Worm (Caenorhabditis elegans) whole organism, young adult: ENCODE data around the gene sut-2.
A peak's percentile ranks its signal among the peaks of the same experiment; 100 is the strongest.

Source experiments
- C06A6.2 ChIP-seq: fragments of 200-800 bp; sonication (Bioruptor generic); conservative IDR thresholded peaks from 2 replicates; pipeline ENCODE4 v1.3.6; 2022; ENCODE audit warnings: missing genetic modification characterization, missing compliant biosample characterization
- C17E4.6 ChIP-seq: fragments of 200-800 bp; sonication (Bioruptor generic); IDR thresholded peaks from 2 replicates; pipeline ENCODE4 v1.3.6; 2022; ENCODE audit warnings: missing genetic modification reagents, missing genetic modification characterization, missing compliant biosample characterization
- F22D6.2 ChIP-seq: sonication (generic microtip); optimal IDR thresholded peaks from 2 replicates; lab custom pipeline; 2016; ENCODE audit warnings: mild to moderate bottlenecking, missing genetic modification characterization, missing compliant biosample characterization
- F23B12.7 ChIP-seq: sonication (generic microtip); optimal IDR thresholded peaks from 2 replicates; lab custom pipeline; 2017; ENCODE audit warnings: missing genetic modification characterization, mild to moderate bottlenecking, missing compliant biosample characterization, antibody characterized with exemption, moderate library complexity; ENCODE audit not compliant: insufficient read depth
- F33H1.4 ChIP-seq: fragments of 200-800 bp; sonication (Bioruptor generic); IDR thresholded peaks from 2 replicates; pipeline ENCODE4 v1.3.6; 2022; ENCODE audit warnings: missing genetic modification reagents, missing genetic modification characterization, missing compliant biosample characterization
- F39B2.1 ChIP-seq: fragments of 200-800 bp; sonication (Bioruptor generic); IDR thresholded peaks from 2 replicates; pipeline ENCODE4 v1.3.6; 2022; ENCODE audit warnings: missing genetic modification reagents, missing genetic modification characterization, missing compliant biosample characterization
- F49E8.2 ChIP-seq: sonication (generic microtip); optimal IDR thresholded peaks from 3 replicates; lab custom pipeline; 2017; ENCODE audit warnings: missing genetic modification characterization, mild to moderate bottlenecking, missing compliant biosample characterization, antibody characterized with exemption, moderate library complexity; ENCODE audit not compliant: insufficient read depth
- F57A8.1 ChIP-seq: fragments of 200-800 bp; sonication (Bioruptor generic); optimal IDR thresholded peaks from 2 replicates; lab custom pipeline; 2018; ENCODE audit warnings: mild to moderate bottlenecking, missing genetic modification characterization, moderate library complexity, missing compliant biosample characterization
- T07F8.4 ChIP-seq: sonication (generic microtip); optimal IDR thresholded peaks from 2 replicates; lab custom pipeline; 2016; ENCODE audit warnings: mild to moderate bottlenecking, missing genetic modification characterization, moderate library complexity, missing compliant biosample characterization
- T26A5.8 ChIP-seq: sonication (generic microtip); optimal IDR thresholded peaks from 2 replicates; lab custom pipeline; 2016; ENCODE audit warnings: missing genetic modification characterization, missing compliant biosample characterization
- Y53F4B.3 ChIP-seq: fragments of 200-800 bp; sonication (Bioruptor generic); IDR thresholded peaks from 2 replicates; pipeline ENCODE4 v1.3.6; 2022; ENCODE audit warnings: missing genetic modification reagents, missing genetic modification characterization, missing compliant biosample characterization
- Y79H2A.3 ChIP-seq: fragments of 200-800 bp; sonication (Bioruptor generic); conservative IDR thresholded peaks from 2 replicates; pipeline ENCODE4 v1.3.6; 2022; ENCODE audit warnings: missing genetic modification reagents, missing genetic modification characterization, missing compliant biosample characterization
- aptf-2 ChIP-seq: fragments of 200-800 bp; sonication (Bioruptor generic); conservative IDR thresholded peaks from 2 replicates; pipeline ENCODE4 v1.3.6; 2022; ENCODE audit warnings: missing genetic modification reagents, missing genetic modification characterization, missing compliant biosample characterization
- attf-6 ChIP-seq: fragments of 200-800 bp; sonication (Bioruptor generic); IDR thresholded peaks from 2 replicates; pipeline ENCODE4 v1.3.6; 2022; ENCODE audit warnings: missing genetic modification reagents, missing genetic modification characterization, missing compliant biosample characterization
- bed-2 ChIP-seq: fragments of 200-800 bp; sonication (Bioruptor generic); IDR thresholded peaks from 2 replicates; pipeline ENCODE4 v1.3.6; 2022; ENCODE audit warnings: missing genetic modification reagents, missing genetic modification characterization, missing compliant biosample characterization
- ceh-27 ChIP-seq: fragments of 200-800 bp; sonication (Bioruptor generic); optimal IDR thresholded peaks from 2 replicates; lab custom pipeline; 2018; ENCODE audit warnings: mild to moderate bottlenecking, missing genetic modification characterization, moderate library complexity, missing compliant biosample characterization
- ceh-91 ChIP-seq: fragments of 200-800 bp; sonication (Bioruptor generic); IDR thresholded peaks from 2 replicates; pipeline ENCODE4 v1.3.6; 2022; ENCODE audit warnings: missing genetic modification reagents, missing genetic modification characterization, missing compliant biosample characterization
- dox-1 ChIP-seq: fragments of 200-800 bp; sonication (Bioruptor generic); IDR thresholded peaks from 2 replicates; pipeline ENCODE4 v1.3.6; 2022; ENCODE audit warnings: missing genetic modification reagents, missing genetic modification characterization, missing compliant biosample characterization
- egl-44 ChIP-seq: fragments of 200-800 bp; sonication (Bioruptor generic); IDR thresholded peaks from 2 replicates; pipeline ENCODE4 v1.3.6; 2022; ENCODE audit warnings: missing genetic modification reagents, missing genetic modification characterization, missing compliant biosample characterization
- egrh-3 ChIP-seq: fragments of 200-800 bp; sonication (Bioruptor generic); IDR thresholded peaks from 2 replicates; pipeline ENCODE4 v1.3.6; 2022; ENCODE audit warnings: missing genetic modification reagents, missing genetic modification characterization, missing compliant biosample characterization
- ets-4 ChIP-seq: fragments of 200-800 bp; sonication (Bioruptor generic); optimal IDR thresholded peaks from 2 replicates; lab custom pipeline; 2018; ENCODE audit warnings: mild to moderate bottlenecking, missing genetic modification characterization, missing compliant biosample characterization
- him-1 ChIP-seq: sonication (generic microtip); optimal IDR thresholded peaks from 2 replicates; lab custom pipeline; 2016; ENCODE audit warnings: missing genotype, missing genetic modification reagents, missing genetic modification characterization, missing compliant biosample characterization
- hlh-26 ChIP-seq: fragments of 200-800 bp; sonication (Bioruptor generic); conservative IDR thresholded peaks from 2 replicates; pipeline ENCODE4 v1.3.6; 2022; ENCODE audit warnings: missing genetic modification reagents, missing genetic modification characterization, missing compliant biosample characterization
- hmg-1.2 ChIP-seq: fragments of 200-800 bp; sonication (Bioruptor generic); IDR thresholded peaks from 2 replicates; pipeline ENCODE4 v1.3.6; 2022; ENCODE audit warnings: missing genetic modification reagents, missing genetic modification characterization, missing compliant biosample characterization
- hsf-1 ChIP-seq: fragments of 200-800 bp; sonication (Bioruptor generic); IDR thresholded peaks from 2 replicates; pipeline ENCODE4 v1.3.6; 2022; ENCODE audit warnings: missing genetic modification reagents, missing genetic modification characterization, missing compliant biosample characterization
- let-526 ChIP-seq: fragments of 200-800 bp; sonication (Bioruptor generic); IDR thresholded peaks from 2 replicates; pipeline ENCODE4 v1.3.6; 2022; ENCODE audit warnings: missing genetic modification reagents, missing genetic modification characterization, missing compliant biosample characterization
- lsy-27 ChIP-seq: sonication (generic microtip); optimal IDR thresholded peaks from 2 replicates; lab custom pipeline; 2017; ENCODE audit warnings: missing genetic modification characterization, mild to moderate bottlenecking, missing compliant biosample characterization, antibody characterized with exemption, missing genotype, borderline replicate concordance; ENCODE audit not compliant: insufficient read depth
- mcd-1 ChIP-seq: fragments of 200-800 bp; sonication (Bioruptor generic); IDR thresholded peaks from 2 replicates; pipeline ENCODE4 v1.3.6; 2022; ENCODE audit warnings: missing genetic modification reagents, missing genetic modification characterization, missing compliant biosample characterization
- mes-4 ChIP-seq: sonication (generic microtip); optimal IDR thresholded peaks from 2 replicates; lab custom pipeline; 2016; ENCODE audit warnings: missing genotype, missing genetic modification characterization, missing compliant biosample characterization
- mxl-1 ChIP-seq: sonication (generic microtip); optimal IDR thresholded peaks from 2 replicates; lab custom pipeline; 2016; ENCODE audit warnings: missing genetic modification characterization, missing compliant biosample characterization
- nfyb-1 ChIP-seq: fragments of 200-800 bp; sonication (Bioruptor generic); IDR thresholded peaks from 2 replicates; pipeline ENCODE4 v1.3.6; 2022; ENCODE audit warnings: missing genetic modification reagents, missing genetic modification characterization, missing compliant biosample characterization
- nhr-90 ChIP-seq: sonication (generic microtip); optimal IDR thresholded peaks from 2 replicates; lab custom pipeline; 2016; ENCODE audit warnings: missing genotype, mild to moderate bottlenecking, missing genetic modification characterization, missing compliant biosample characterization
- rcor-1 ChIP-seq: fragments of 200-800 bp; sonication (Bioruptor generic); IDR thresholded peaks from 2 replicates; pipeline ENCODE4 v1.3.6; 2022; ENCODE audit warnings: missing genetic modification reagents, missing genetic modification characterization, missing compliant biosample characterization
- repo-1 ChIP-seq: sonication (generic microtip); optimal IDR thresholded peaks from 2 replicates; lab custom pipeline; 2017; ENCODE audit warnings: mild to moderate bottlenecking, missing genetic modification characterization, missing compliant biosample characterization
- snpc-1.1 ChIP-seq: sonication (generic microtip); optimal IDR thresholded peaks from 2 replicates; lab custom pipeline; 2017; ENCODE audit warnings: missing genetic modification characterization, mild to moderate bottlenecking, missing compliant biosample characterization, antibody characterized with exemption, moderate library complexity, missing genotype, missing genetic modification reagents; ENCODE audit not compliant: insufficient read depth
- snpc-3.4 ChIP-seq: sonication (generic microtip); optimal IDR thresholded peaks from 2 replicates; lab custom pipeline; 2017; ENCODE audit warnings: missing genetic modification characterization, mild to moderate bottlenecking, missing compliant biosample characterization, antibody characterized with exemption, moderate library complexity, missing genotype, missing genetic modification reagents
- snpc-4 ChIP-seq, 5 experiments: fragments of 150-350 bp in 1 of 5; sonication (generic microtip) in 4 of 5; optimal IDR thresholded peaks; 2 replicates each; lab custom pipeline; 2014 to 2018; ENCODE audit warnings: missing genetic modification characterization in 5 of 5, missing biosample characterization in 3 of 5, antibody characterized with exemption in 2 of 5, mild to moderate bottlenecking in 2 of 5, missing compliant biosample characterization in 2 of 5, missing genotype in 2 of 5, moderate library complexity in 2 of 5, missing genetic modification reagents in 1 of 5
- tbx-9 ChIP-seq: sonication (generic microtip); optimal IDR thresholded peaks from 2 replicates; lab custom pipeline; 2016; ENCODE audit warnings: borderline replicate concordance, missing genetic modification characterization, inconsistent platforms, missing compliant biosample characterization
- zfh-2 ChIP-seq: fragments of 200-800 bp; sonication (Bioruptor generic); conservative IDR thresholded peaks from 2 replicates; pipeline ENCODE4 v1.3.6; 2022; ENCODE audit warnings: missing genetic modification reagents, missing genetic modification characterization, missing compliant biosample characterization
- zim-3 ChIP-seq: sonication (generic microtip); optimal IDR thresholded peaks from 2 replicates; lab custom pipeline; 2017; ENCODE audit warnings: mild to moderate bottlenecking, missing genetic modification characterization, moderate library complexity, missing compliant biosample characterization
- ztf-26 ChIP-seq: sonication (generic microtip); optimal IDR thresholded peaks from 2 replicates; lab custom pipeline; 2017; ENCODE audit warnings: missing genetic modification characterization, missing compliant biosample characterization
- ztf-28 ChIP-seq: fragments of 200-800 bp; sonication (Bioruptor generic); IDR thresholded peaks from 2 replicates; pipeline ENCODE4 v1.3.6; 2022; ENCODE audit warnings: missing genetic modification reagents, missing genetic modification characterization, missing compliant biosample characterization
- ztf-6 ChIP-seq: fragments of 200-800 bp; sonication (Bioruptor generic); IDR thresholded peaks from 2 replicates; pipeline ENCODE4 v1.3.6; 2022; ENCODE audit warnings: missing genetic modification reagents, missing genetic modification characterization, missing compliant biosample characterization

Gene sut-2

ce11 chrV:4569999-4570627 is at the start of gene sut-2:
TSS of gene sut-2 (minus strand) at chrV:4570049.
- no peak for TF ChIP-seq C17E4.6 (GFP tag; lab: Robert Waterston, UW)
- no peak for TF ChIP-seq T26A5.8 (tag; lab: Kevin White, UChicago)
- no peak for TF ChIP-seq hsf-1 (GFP tag; lab: Robert Waterston, UW)
- TF ChIP-seq lsy-27 (tag; lab: Kevin White, UChicago), result no peak
- TF ChIP-seq zfh-2 (GFP tag; lab: Robert Waterston, UW), result no peak
- no peak for TF ChIP-seq Y53F4B.3 (GFP tag; lab: Robert Waterston, UW)
- no peak for TF ChIP-seq F22D6.2 (tag; lab: Kevin White, UChicago)
- no peak for TF ChIP-seq F33H1.4
- TF ChIP-seq hlh-26 (GFP tag; lab: Robert Waterston, UW), result no peak
- no peak for TF ChIP-seq hmg-1.2 (GFP tag; lab: Robert Waterston, UW)

ce11 chrV:4617260-4617659 is 47.4 kb upstream of the sut-2 start, which contains the start of gene sumv-2:
TSS of gene sumv-2 (plus strand) at chrV:4617560.
- TF ChIP-seq Y79H2A.3 (GFP tag; lab: Robert Waterston, UW) (no peak), F49E8.2 (no peak), repo-1 (tag; lab: Kevin White, UChicago) (no peak), F39B2.1 (GFP tag; lab: Robert Waterston, UW) (no peak), F23B12.7 (tag; lab: Kevin White, UChicago) (no peak)

ce11 chrV:4615802-4616201 is 46.0 kb upstream of the sut-2 start, which contains the start of the genes Y61A9LA.10 and F54D11.4:
TSS of gene Y61A9LA.10 (minus strand) at chrV:4615817.
TSS of gene F54D11.4 (plus strand) at chrV:4616151.
- TF ChIP-seq snpc-4 (GFP tag; optimal IDR thresholded peaks at IDR 0.05; lab: Kevin White, UChicago) (no peak), snpc-4 (tag; optimal IDR thresholded peaks at IDR 0.05; lab: Kevin White, UChicago) (peak in 1 of 4 experiments; percentile 44), aptf-2 (GFP tag; lab: Robert Waterston, UW) (no peak), T26A5.8 (tag; lab: Kevin White, UChicago) (no peak), nfyb-1 (GFP tag; lab: Robert Waterston, UW) (no peak), attf-6 (GFP tag; lab: Robert Waterston, UW) (no peak), T07F8.4 (tag; lab: Kevin White, UChicago) (no peak), mxl-1 (tag; lab: Kevin White, UChicago) (no peak), nhr-90 (tag; lab: Kevin White, UChicago) (no peak), F57A8.1 (GFP tag; lab: Kevin White, UChicago) (no peak), dox-1 (GFP tag; lab: Robert Waterston, UW) (no peak), egrh-3 (no peak), F39B2.1 (GFP tag; lab: Robert Waterston, UW) (no peak), ztf-28 (GFP tag; lab: Robert Waterston, UW) (no peak), rcor-1 (no peak), C06A6.2 (no peak), snpc-3.4 (tag; lab: Kevin White, UChicago) (peak; percentile 39), C17E4.6 (GFP tag; lab: Robert Waterston, UW) (no peak), snpc-1.1 (tag; lab: Kevin White, UChicago) (no peak), Y79H2A.3 (GFP tag; lab: Robert Waterston, UW) (no peak), mcd-1 (GFP tag; lab: Robert Waterston, UW) (peak; percentile 66), ets-4 (GFP tag; lab: Kevin White, UChicago) (no peak), egl-44 (GFP tag; lab: Robert Waterston, UW) (no peak), him-1 (peak; percentile 27), bed-2 (GFP tag; lab: Robert Waterston, UW) (no peak), tbx-9 (no peak), zim-3 (tag; lab: Kevin White, UChicago) (no peak), ceh-91 (GFP tag; lab: Robert Waterston, UW) (no peak), ceh-27 (GFP tag; lab: Kevin White, UChicago) (no peak), ztf-26 (tag; lab: Kevin White, UChicago) (no peak), mes-4 (no peak), hlh-26 (GFP tag; lab: Robert Waterston, UW) (no peak), let-526 (GFP tag; lab: Robert Waterston, UW) (no peak), ztf-6 (GFP tag; lab: Robert Waterston, UW) (no peak)
